Worm (Caenorhabditis elegans) whole organism, early embryonic: Measurements from ENCODE around the gene sqt-1.

Source experiments
- ama-1 ChIP-seq: fragments of 150-350 bp; optimal IDR thresholded peaks from 2 replicates; lab custom pipeline; 2014
- ceh-36 ChIP-seq: sonication (generic microtip); optimal IDR thresholded peaks from 2 replicates; lab custom pipeline; 2016; ENCODE audit warnings: missing genetic modification characterization, inconsistent platforms, missing compliant biosample characterization
- ets-7 ChIP-seq: sonication (generic microtip); optimal IDR thresholded peaks from 2 replicates; lab custom pipeline; 2016; ENCODE audit warnings: missing genotype, missing genetic modification characterization, missing compliant biosample characterization
- flt-1 ChIP-seq: fragments of 200-800 bp; sonication (Bioruptor generic); IDR thresholded peaks from 2 replicates; pipeline ENCODE4 v1.3.6; 2022; ENCODE audit warnings: missing genetic modification characterization, missing compliant biosample characterization
- hmg-4 ChIP-seq: fragments of 200-800 bp; sonication (Bioruptor generic); optimal IDR thresholded peaks from 2 replicates; lab custom pipeline; 2018; ENCODE audit warnings: mild to moderate bottlenecking, missing genetic modification characterization, missing compliant biosample characterization
- pes-1 ChIP-seq: fragments of 200-800 bp; sonication (Bioruptor generic); IDR thresholded peaks from 2 replicates; pipeline ENCODE4 v1.3.6; 2022; ENCODE audit warnings: missing genetic modification reagents, missing genetic modification characterization, missing compliant biosample characterization
- sea-1 ChIP-seq: fragments of 200-800 bp; sonication (Bioruptor generic); conservative IDR thresholded peaks from 2 replicates; pipeline ENCODE4 v1.3.6; 2022; ENCODE audit warnings: missing genetic modification characterization, missing compliant biosample characterization
- tbx-11 ChIP-seq: fragments of 200-800 bp; sonication (Bioruptor generic); IDR thresholded peaks from 2 replicates; pipeline ENCODE4 v1.3.6; 2022; ENCODE audit warnings: missing genetic modification characterization, missing compliant biosample characterization

ce11 chrII:11353471-11353870, 15.8 kb upstream of the sqt-1 start:
- TF ChIP-seq pes-1 = no peak
- no peak for TF ChIP-seq sea-1 (GFP tag; lab: Robert Waterston, UW)
- TF ChIP-seq tbx-11 (GFP tag; lab: Robert Waterston, UW) = no peak
- no peak for TF ChIP-seq hmg-4
- no peak for TF ChIP-seq ama-1 (lab: Kevin White, UChicago)
- TF ChIP-seq ceh-36 (tag; lab: Kevin White, UChicago) = no peak
- no peak for TF ChIP-seq flt-1
- no peak for TF ChIP-seq ets-7 (tag; lab: Kevin White, UChicago)
